Worm (Caenorhabditis elegans) whole organism, L3 larva: ENCODE results near the gene pks-1.

ENCODE experiments used
- ZK546.5 ChIP-seq: sonication (generic microtip); optimal IDR thresholded peaks from 2 replicates; lab custom pipeline; 2017; ENCODE audit warnings: missing biosample characterization, missing genetic modification characterization
- ama-1 ChIP-seq: fragments of 150-350 bp; optimal IDR thresholded peaks from 2 replicates; lab custom pipeline; 2018
- ceh-82 ChIP-seq: fragments of 150-350 bp; optimal IDR thresholded peaks from 2 replicates; lab custom pipeline; 2014; ENCODE audit warnings: missing biosample characterization, missing genetic modification characterization
- elt-1 ChIP-seq: fragments of 150-350 bp; optimal IDR thresholded peaks from 2 replicates; lab custom pipeline; 2014; ENCODE audit warnings: missing biosample characterization, missing genetic modification characterization
- elt-2 ChIP-seq: sonication (generic microtip); optimal IDR thresholded peaks from 2 replicates; lab custom pipeline; 2016; ENCODE audit warnings: missing genetic modification reagents, mild to moderate bottlenecking, missing genetic modification characterization, missing compliant biosample characterization
- fkh-2 ChIP-seq: fragments of 150-350 bp; optimal IDR thresholded peaks from 2 replicates; lab custom pipeline; 2014; ENCODE audit warnings: missing biosample characterization, missing genetic modification reagents, missing genetic modification characterization
- nfya-1 ChIP-seq: sonication (generic microtip); optimal IDR thresholded peaks from 2 replicates; lab custom pipeline; 2017; ENCODE audit warnings: missing genetic modification characterization, mild to moderate bottlenecking, missing compliant biosample characterization, antibody characterized with exemption, moderate library complexity; ENCODE audit not compliant: insufficient read depth
- nhr-12 ChIP-seq: fragments of 150-350 bp; optimal IDR thresholded peaks from 2 replicates; lab custom pipeline; 2014; ENCODE audit warnings: missing biosample characterization, missing genetic modification characterization
- nhr-237 ChIP-seq: fragments of 150-350 bp; optimal IDR thresholded peaks from 2 replicates; lab custom pipeline; 2014; ENCODE audit warnings: missing biosample characterization, missing genetic modification characterization
- nhr-77 ChIP-seq: fragments of 150-350 bp; optimal IDR thresholded peaks from 2 replicates; lab custom pipeline; 2014; ENCODE audit warnings: missing biosample characterization, missing genetic modification characterization
- pha-4 ChIP-seq: fragments of 150-350 bp; optimal IDR thresholded peaks from 2 replicates; lab custom pipeline; 2014; ENCODE audit warnings: missing biosample characterization, missing genetic modification reagents, missing genetic modification characterization
- pqm-1 ChIP-seq: fragments of 150-350 bp; optimal IDR thresholded peaks from 2 replicates; lab custom pipeline; 2017; ENCODE audit warnings: missing biosample characterization, missing genetic modification characterization, inconsistent platforms
- skn-1 ChIP-seq: fragments of 150-350 bp; optimal IDR thresholded peaks from 2 replicates; lab custom pipeline; 2014; ENCODE audit warnings: missing biosample characterization, missing genetic modification characterization
- ztf-4 ChIP-seq: fragments of 150-350 bp; optimal IDR thresholded peaks from 2 replicates; lab custom pipeline; 2014; ENCODE audit warnings: missing biosample characterization, missing genetic modification characterization

DNA sequence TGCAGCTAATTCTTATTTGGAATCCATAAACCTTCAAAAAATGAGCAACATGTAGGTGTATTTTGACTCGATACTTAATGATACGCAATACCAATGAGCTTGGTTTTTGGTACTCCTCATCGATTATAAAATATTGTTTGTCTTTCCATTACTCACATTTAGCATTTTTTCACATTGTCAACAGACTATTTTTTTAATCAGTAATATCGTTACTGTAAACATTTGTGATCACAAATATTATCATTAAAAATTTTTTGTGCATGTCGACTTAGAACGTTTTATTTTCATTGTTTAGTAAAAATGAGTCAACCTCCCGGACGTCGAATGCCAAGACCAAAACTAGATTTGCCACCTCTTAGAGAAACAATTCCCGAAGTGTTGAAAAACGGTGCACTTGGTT lies 36.3 kb upstream of the pks-1 start, which contains the start of gene sek-5:
- TF ChIP-seq ztf-4, result no peak
- TF ChIP-seq pha-4, result peak; percentile 39
- no peak for TF ChIP-seq fkh-2
- TF ChIP-seq ceh-82 (tag; lab: Kevin White, UChicago), result no peak
- no peak for TF ChIP-seq elt-1
- TF ChIP-seq pqm-1 (tag; lab: Kevin White, UChicago), result no peak
- TF ChIP-seq nhr-77 (tag; lab: Kevin White, UChicago), result no peak
- no peak for TF ChIP-seq nhr-12 (tag; lab: Kevin White, UChicago)
- TF ChIP-seq nhr-237 (tag; lab: Kevin White, UChicago), result no peak
- no peak for TF ChIP-seq skn-1 (tag; lab: Kevin White, UChicago)
- no peak for TF ChIP-seq ZK546.5 (tag; lab: Kevin White, UChicago)
- TF ChIP-seq nfya-1 (tag; lab: Kevin White, UChicago), result no peak
- TF ChIP-seq elt-2 (tag; lab: Kevin White, UChicago), result no peak
- no peak for TF ChIP-seq ama-1
